Worm (Caenorhabditis elegans) whole organism, L2 larva: ENCODE measurements around the gene M151.10.

Source experiments
- C34F6.9 ChIP-seq: fragments of 150-350 bp; optimal IDR thresholded peaks from 2 replicates; lab custom pipeline; 2014; ENCODE audit warnings: missing biosample characterization, missing genetic modification characterization
- R02D3.7 ChIP-seq: fragments of 150-350 bp; optimal IDR thresholded peaks from 2 replicates; lab custom pipeline; 2014; ENCODE audit warnings: missing biosample characterization, missing genetic modification characterization
- Y55F3AM.14 ChIP-seq: fragments of 200-800 bp; sonication (Bioruptor generic); optimal IDR thresholded peaks from 2 replicates; lab custom pipeline; 2018; ENCODE audit warnings: mild to moderate bottlenecking, missing genetic modification characterization, missing compliant biosample characterization
- alr-1 ChIP-seq: fragments of 150-350 bp; optimal IDR thresholded peaks from 2 replicates; lab custom pipeline; 2014; ENCODE audit warnings: missing biosample characterization, missing genetic modification characterization
- blmp-1 ChIP-seq: sonication (generic microtip); optimal IDR thresholded peaks from 2 replicates; lab custom pipeline; 2017; ENCODE audit warnings: missing genetic modification characterization, mild to moderate bottlenecking, missing compliant biosample characterization, antibody characterized with exemption, moderate library complexity; ENCODE audit not compliant: insufficient read depth
- ceh-16 ChIP-seq: fragments of 150-350 bp; optimal IDR thresholded peaks from 2 replicates; lab custom pipeline; 2014; ENCODE audit warnings: missing biosample characterization, missing genetic modification characterization
- crh-2 ChIP-seq: sonication (generic microtip); optimal IDR thresholded peaks from 2 replicates; lab custom pipeline; 2017; ENCODE audit warnings: missing biosample characterization, missing genetic modification characterization
- egl-27 ChIP-seq: sonication (generic microtip); optimal IDR thresholded peaks from 3 replicates; lab custom pipeline; 2017; ENCODE audit warnings: missing biosample characterization, missing genetic modification reagents, missing genetic modification characterization
- elt-1 ChIP-seq: fragments of 150-350 bp; optimal IDR thresholded peaks from 2 replicates; lab custom pipeline; 2014; ENCODE audit warnings: missing biosample characterization, missing genetic modification characterization
- elt-3 ChIP-seq: sonication (generic microtip); optimal IDR thresholded peaks from 2 replicates; lab custom pipeline; 2017; ENCODE audit warnings: missing biosample characterization, missing genetic modification characterization
- gmeb-1 ChIP-seq: fragments of 150-350 bp; optimal IDR thresholded peaks from 2 replicates; lab custom pipeline; 2014; ENCODE audit warnings: missing biosample characterization, missing genetic modification characterization
- lin-11 ChIP-seq: fragments of 150-350 bp; sonication (generic microtip); optimal IDR thresholded peaks from 2 replicates; lab custom pipeline; 2014; ENCODE audit warnings: missing biosample characterization, missing genetic modification characterization, inconsistent platforms, mixed read lengths
- lin-13 ChIP-seq: fragments of 150-350 bp; optimal IDR thresholded peaks from 2 replicates; lab custom pipeline; 2014; ENCODE audit warnings: missing biosample characterization, missing genetic modification reagents, missing genetic modification characterization
- lin-39 ChIP-seq: fragments of 150-350 bp; optimal IDR thresholded peaks from 2 replicates; lab custom pipeline; 2014; ENCODE audit warnings: missing biosample characterization, missing genetic modification reagents, missing genetic modification characterization
- lsy-2 ChIP-seq, 2 experiments: fragments of 150-350 bp in 1 of 2; sonication (generic microtip) in 1 of 2; optimal IDR thresholded peaks; 2 replicates each; lab custom pipeline; 2014 to 2017; ENCODE audit warnings: missing biosample characterization in 2 of 2, missing genetic modification characterization in 2 of 2
- mab-5 ChIP-seq: fragments of 150-350 bp; optimal IDR thresholded peaks from 2 replicates; lab custom pipeline; 2014; ENCODE audit warnings: missing biosample characterization, missing genetic modification characterization
- mbf-1 ChIP-seq: sonication (generic microtip); optimal IDR thresholded peaks from 2 replicates; lab custom pipeline; 2017; ENCODE audit warnings: missing biosample characterization, missing genetic modification characterization
- mdl-1 ChIP-seq, 2 experiments: fragments of 150-350 bp in 1 of 2; sonication (generic microtip) in 1 of 2; optimal IDR thresholded peaks; 2 replicates each; lab custom pipeline; 2017; ENCODE audit warnings: missing biosample characterization in 2 of 2, missing genetic modification characterization in 2 of 2
- nhr-10 ChIP-seq: sonication (generic microtip); optimal IDR thresholded peaks from 2 replicates; lab custom pipeline; 2017; ENCODE audit warnings: missing biosample characterization, missing genetic modification characterization
- nhr-11 ChIP-seq: fragments of 150-350 bp; optimal IDR thresholded peaks from 2 replicates; lab custom pipeline; 2014; ENCODE audit warnings: missing biosample characterization, missing genetic modification characterization
- nhr-12 ChIP-seq: fragments of 150-350 bp; optimal IDR thresholded peaks from 2 replicates; lab custom pipeline; 2014; ENCODE audit warnings: missing biosample characterization, missing genetic modification characterization
- nhr-129 ChIP-seq: fragments of 150-350 bp; optimal IDR thresholded peaks from 2 replicates; lab custom pipeline; 2014; ENCODE audit warnings: missing biosample characterization, missing genetic modification characterization
- nhr-23 ChIP-seq: fragments of 150-350 bp; optimal IDR thresholded peaks from 2 replicates; lab custom pipeline; 2014; ENCODE audit warnings: missing biosample characterization, missing genetic modification reagents, missing genetic modification characterization
- nhr-237 ChIP-seq: fragments of 150-350 bp; optimal IDR thresholded peaks from 2 replicates; lab custom pipeline; 2014; ENCODE audit warnings: missing biosample characterization, missing genetic modification characterization
- nhr-6 ChIP-seq: fragments of 150-350 bp; optimal IDR thresholded peaks from 2 replicates; lab custom pipeline; 2014; ENCODE audit warnings: missing biosample characterization, missing genetic modification characterization
- nhr-77 ChIP-seq: fragments of 150-350 bp; optimal IDR thresholded peaks from 2 replicates; lab custom pipeline; 2014; ENCODE audit warnings: missing biosample characterization, missing genetic modification characterization
- peb-1 ChIP-seq: fragments of 150-350 bp; optimal IDR thresholded peaks from 2 replicates; lab custom pipeline; 2014; ENCODE audit warnings: missing biosample characterization, missing genetic modification characterization
- sem-4 ChIP-seq: fragments of 150-350 bp; optimal IDR thresholded peaks from 2 replicates; lab custom pipeline; 2014; ENCODE audit warnings: missing biosample characterization, missing genetic modification reagents, missing genetic modification characterization
- skn-1 ChIP-seq: sonication (generic microtip); optimal IDR thresholded peaks from 2 replicates; lab custom pipeline; 2017; ENCODE audit warnings: missing biosample characterization, missing genetic modification characterization
- sma-3 ChIP-seq: sonication (generic microtip); optimal IDR thresholded peaks from 2 replicates; lab custom pipeline; 2016; ENCODE audit warnings: missing genetic modification reagents, missing genetic modification characterization, missing compliant biosample characterization
- sma-9 ChIP-seq, 2 experiments: fragments of 150-350 bp in 1 of 2; sonication (generic microtip) in 1 of 2; optimal IDR thresholded peaks; 2 replicates each; lab custom pipeline; 2014 to 2016; ENCODE audit warnings: missing genetic modification characterization in 2 of 2, mild to moderate bottlenecking in 1 of 2, missing biosample characterization in 1 of 2, missing compliant biosample characterization in 1 of 2, missing genetic modification reagents in 1 of 2, moderate library complexity in 1 of 2
- snpc-4 ChIP-seq: fragments of 150-350 bp; optimal IDR thresholded peaks from 2 replicates; lab custom pipeline; 2014; ENCODE audit warnings: missing biosample characterization, missing genetic modification characterization
- unc-55 ChIP-seq: fragments of 150-350 bp; sonication (generic microtip); optimal IDR thresholded peaks from 3 replicates; lab custom pipeline; 2014; ENCODE audit warnings: missing biosample characterization, missing genetic modification reagents, missing genetic modification characterization
- unc-62 ChIP-seq: fragments of 150-350 bp; optimal IDR thresholded peaks from 2 replicates; lab custom pipeline; 2014; ENCODE audit warnings: missing biosample characterization, missing genetic modification reagents, missing genetic modification characterization
- zag-1 ChIP-seq: fragments of 150-350 bp; optimal IDR thresholded peaks from 2 replicates; lab custom pipeline; 2014; ENCODE audit warnings: missing biosample characterization, missing genetic modification characterization
- ztf-1 ChIP-seq: fragments of 200-800 bp; sonication (Bioruptor generic); conservative IDR thresholded peaks from 2 replicates; pipeline ENCODE4 v1.3.6; 2022; ENCODE audit warnings: missing genetic modification characterization, missing compliant biosample characterization
- ztf-11 ChIP-seq: sonication (generic microtip); optimal IDR thresholded peaks from 2 replicates; lab custom pipeline; 2017; ENCODE audit warnings: missing biosample characterization, missing genetic modification characterization

Gene M151.10

ce11 chrII:3639238-3639637 is 859 bp downstream of the M151.10 start, which contains the start of gene fbxb-31:
Gene fbxb-31 (minus strand): TSS chrII:3639338.
- TF ChIP-seq mab-5 (tag; lab: Kevin White, UChicago) (no peak), nhr-77 (tag; lab: Kevin White, UChicago) (no peak), Y55F3AM.14 (GFP tag; lab: Kevin White, UChicago) (no peak), sem-4 (tag; lab: Kevin White, UChicago) (no peak), nhr-10 (tag; lab: Kevin White, UChicago) (no peak), unc-62 (GFP tag; lab: Kevin White, UChicago) (no peak), R02D3.7 (tag; lab: Kevin White, UChicago) (no peak), nhr-129 (tag; lab: Kevin White, UChicago) (no peak), nhr-237 (tag; lab: Kevin White, UChicago) (no peak), egl-27 (tag; lab: Kevin White, UChicago) (no peak), lsy-2 (tag; optimal IDR thresholded peaks at IDR 0.05; lab: Kevin White, UChicago) (no peak), elt-3 (tag; lab: Kevin White, UChicago) (no peak), skn-1 (tag; lab: Kevin White, UChicago) (no peak), blmp-1 (tag; lab: Kevin White, UChicago) (no peak), C34F6.9 (tag; lab: Kevin White, UChicago) (no peak), nhr-11 (tag; lab: Kevin White, UChicago) (no peak), elt-1 (tag; lab: Kevin White, UChicago) (no peak), sma-3 (GFP tag; lab: Kevin White, UChicago) (no peak)

ce11 chrII:3634765-3635164 is 5.3 kb downstream of the M151.10 start:
- TF ChIP-seq nhr-237 (tag; lab: Kevin White, UChicago) (no peak), nhr-129 (tag; lab: Kevin White, UChicago) (no peak), C34F6.9 (tag; lab: Kevin White, UChicago) (no peak), nhr-6 (no peak), peb-1 (tag; lab: Kevin White, UChicago) (no peak), lin-11 (tag; lab: Kevin White, UChicago) (no peak), mdl-1 (tag; optimal IDR thresholded peaks at IDR 0.05; lab: Kevin White, UChicago) (no peak), ceh-16 (tag; lab: Kevin White, UChicago) (no peak), elt-3 (tag; lab: Kevin White, UChicago) (no peak), gmeb-1 (no peak), snpc-4 (tag; lab: Kevin White, UChicago) (no peak), Y55F3AM.14 (GFP tag; lab: Kevin White, UChicago) (no peak), nhr-23 (tag; lab: Kevin White, UChicago) (no peak)

ce11 chrII:3630810-3631209 is 9.3 kb downstream of the M151.10 start, which contains the start of gene M151.2:
Gene M151.2 (plus strand): TSS chrII:3631110.
- no peak for TF ChIP-seq lin-13 (GFP tag; lab: Kevin White, UChicago)

- TF ChIP-seq zag-1 (tag; lab: Kevin White, UChicago) (no peak), alr-1 (no peak), snpc-4 (tag; lab: Kevin White, UChicago) (no peak), lin-39 (tag; lab: Kevin White, UChicago) (no peak), sma-3 (GFP tag; lab: Kevin White, UChicago) (no peak), nhr-12 (no peak), crh-2 (no peak), nhr-77 (tag; lab: Kevin White, UChicago) (no peak), unc-55 (GFP tag; lab: Kevin White, UChicago) (no peak), ztf-1 (GFP tag; lab: Robert Waterston, UW) (no peak), nhr-11 (tag; lab: Kevin White, UChicago) (no peak), ztf-11 (no peak), nhr-23 (tag; lab: Kevin White, UChicago) (no peak), unc-62 (GFP tag; lab: Kevin White, UChicago) (no peak), sma-9 (GFP tag; optimal IDR thresholded peaks at IDR 0.05; lab: Kevin White, UChicago) (no peak), sma-9 (tag; optimal IDR thresholded peaks at IDR 0.05; lab: Kevin White, UChicago) (no peak), mbf-1 (tag; lab: Kevin White, UChicago) (no peak), sem-4 (tag; lab: Kevin White, UChicago) (no peak), elt-1 (tag; lab: Kevin White, UChicago) (no peak)
Observed at ce11 chrII:3626872-3627271, 13.2 kb downstream of the M151.10 start, which contains the start of gene M151.3. Gene M151.3 (plus strand): TSS chrII:3627172.
